Worm (Caenorhabditis elegans) whole organism, young adult: ENCODE data around the gene wdr-46.

ENCODE experiments used
- B0035.1 ChIP-seq: sonication (generic microtip); optimal IDR thresholded peaks from 2 replicates; lab custom pipeline; 2016; ENCODE audit warnings: missing genetic modification characterization, mild to moderate bottlenecking, missing compliant biosample characterization, missing genotype, missing genetic modification reagents
- B0336.3 ChIP-seq: fragments of 200-800 bp; sonication (Bioruptor generic); IDR thresholded peaks from 2 replicates; pipeline ENCODE4 v1.3.6; 2022; ENCODE audit warnings: missing genetic modification characterization, missing compliant biosample characterization
- D2030.7 ChIP-seq: fragments of 200-800 bp; sonication (Bioruptor generic); IDR thresholded peaks from 2 replicates; pipeline ENCODE4 v1.3.6; 2022; ENCODE audit warnings: missing genetic modification reagents, missing genetic modification characterization, missing compliant biosample characterization
- F10E7.11 ChIP-seq: sonication (generic microtip); optimal IDR thresholded peaks from 2 replicates; lab custom pipeline; 2017; ENCODE audit warnings: mild to moderate bottlenecking, missing genetic modification characterization, moderate library complexity, missing compliant biosample characterization
- F33H1.4 ChIP-seq: fragments of 200-800 bp; sonication (Bioruptor generic); IDR thresholded peaks from 2 replicates; pipeline ENCODE4 v1.3.6; 2022; ENCODE audit warnings: missing genetic modification reagents, missing genetic modification characterization, missing compliant biosample characterization
- F39B2.1 ChIP-seq: fragments of 200-800 bp; sonication (Bioruptor generic); IDR thresholded peaks from 2 replicates; pipeline ENCODE4 v1.3.6; 2022; ENCODE audit warnings: missing genetic modification reagents, missing genetic modification characterization, missing compliant biosample characterization
- F49E8.2 ChIP-seq: sonication (generic microtip); optimal IDR thresholded peaks from 3 replicates; lab custom pipeline; 2017; ENCODE audit warnings: missing genetic modification characterization, mild to moderate bottlenecking, missing compliant biosample characterization, antibody characterized with exemption, moderate library complexity; ENCODE audit not compliant: insufficient read depth
- F55B11.4 ChIP-seq: sonication (generic microtip); optimal IDR thresholded peaks from 2 replicates; lab custom pipeline; 2016; ENCODE audit warnings: missing compliant biosample characterization, missing genetic modification characterization, borderline replicate concordance; ENCODE audit not compliant: insufficient read depth
- F57C9.4 ChIP-seq: sonication (generic microtip); optimal IDR thresholded peaks from 2 replicates; lab custom pipeline; 2017; ENCODE audit warnings: mild to moderate bottlenecking, missing genetic modification characterization, missing compliant biosample characterization
- K12H6.12 ChIP-seq: fragments of 200-800 bp; sonication (Bioruptor generic); optimal IDR thresholded peaks from 2 replicates; lab custom pipeline; 2018; ENCODE audit warnings: mild to moderate bottlenecking, missing genetic modification characterization, missing compliant biosample characterization
- T26A5.8 ChIP-seq: sonication (generic microtip); optimal IDR thresholded peaks from 2 replicates; lab custom pipeline; 2016; ENCODE audit warnings: missing genetic modification characterization, missing compliant biosample characterization
- Y56A3A.18 ChIP-seq: fragments of 200-800 bp; sonication (Bioruptor generic); IDR thresholded peaks from 2 replicates; pipeline ENCODE4 v1.3.6; 2022; ENCODE audit warnings: missing genetic modification reagents, missing genetic modification characterization, missing compliant biosample characterization
- Y95B8A.8 ChIP-seq: fragments of 200-800 bp; sonication (Bioruptor generic); IDR thresholded peaks from 2 replicates; pipeline ENCODE4 v1.3.6; 2022; ENCODE audit warnings: missing genetic modification reagents, missing genetic modification characterization, missing compliant biosample characterization
- akir-1 ChIP-seq: fragments of 200-800 bp; sonication (Bioruptor generic); optimal IDR thresholded peaks from 2 replicates; lab custom pipeline; 2018; ENCODE audit warnings: mild to moderate bottlenecking, missing genetic modification characterization, moderate library complexity, missing compliant biosample characterization
- athp-1 ChIP-seq: sonication (generic microtip); optimal IDR thresholded peaks from 2 replicates; lab custom pipeline; 2017; ENCODE audit warnings: mild to moderate bottlenecking, missing genetic modification characterization, missing compliant biosample characterization
- attf-3 ChIP-seq: fragments of 200-800 bp; sonication (Bioruptor generic); conservative IDR thresholded peaks from 2 replicates; pipeline ENCODE4 v1.3.6; 2022; ENCODE audit warnings: missing genetic modification reagents, missing genetic modification characterization, missing compliant biosample characterization
- bed-1 ChIP-seq: fragments of 200-800 bp; sonication (Bioruptor generic); IDR thresholded peaks from 2 replicates; pipeline ENCODE4 v1.3.6; 2022; ENCODE audit warnings: missing genetic modification reagents, missing genetic modification characterization, missing compliant biosample characterization
- cebp-2 ChIP-seq: fragments of 200-800 bp; sonication (Bioruptor generic); IDR thresholded peaks from 2 replicates; pipeline ENCODE4 v1.3.6; 2022; ENCODE audit warnings: missing genetic modification characterization, missing compliant biosample characterization
- ceh-27 ChIP-seq: fragments of 200-800 bp; sonication (Bioruptor generic); optimal IDR thresholded peaks from 2 replicates; lab custom pipeline; 2018; ENCODE audit warnings: mild to moderate bottlenecking, missing genetic modification characterization, moderate library complexity, missing compliant biosample characterization
- ceh-40 ChIP-seq: fragments of 200-800 bp; sonication (Bioruptor generic); IDR thresholded peaks from 2 replicates; pipeline ENCODE4 v1.3.6; 2022; ENCODE audit warnings: missing genetic modification characterization, missing compliant biosample characterization
- ceh-91 ChIP-seq: fragments of 200-800 bp; sonication (Bioruptor generic); IDR thresholded peaks from 2 replicates; pipeline ENCODE4 v1.3.6; 2022; ENCODE audit warnings: missing genetic modification reagents, missing genetic modification characterization, missing compliant biosample characterization
- dpff-1 ChIP-seq: sonication (generic microtip); optimal IDR thresholded peaks from 2 replicates; lab custom pipeline; 2017; ENCODE audit warnings: mild to moderate bottlenecking, missing genetic modification characterization, missing compliant biosample characterization
- efl-1 ChIP-seq: fragments of 150-350 bp; optimal IDR thresholded peaks from 2 replicates; lab custom pipeline; 2014; ENCODE audit warnings: missing biosample characterization, missing genetic modification reagents, missing genetic modification characterization
- egrh-3 ChIP-seq: fragments of 200-800 bp; sonication (Bioruptor generic); IDR thresholded peaks from 2 replicates; pipeline ENCODE4 v1.3.6; 2022; ENCODE audit warnings: missing genetic modification reagents, missing genetic modification characterization, missing compliant biosample characterization
- ets-4 ChIP-seq: fragments of 200-800 bp; sonication (Bioruptor generic); optimal IDR thresholded peaks from 2 replicates; lab custom pipeline; 2018; ENCODE audit warnings: mild to moderate bottlenecking, missing genetic modification characterization, missing compliant biosample characterization
- hlh-12 ChIP-seq: sonication (generic microtip); optimal IDR thresholded peaks from 2 replicates; lab custom pipeline; 2016; ENCODE audit warnings: missing genetic modification characterization, missing compliant biosample characterization
- hlh-26 ChIP-seq: fragments of 200-800 bp; sonication (Bioruptor generic); conservative IDR thresholded peaks from 2 replicates; pipeline ENCODE4 v1.3.6; 2022; ENCODE audit warnings: missing genetic modification reagents, missing genetic modification characterization, missing compliant biosample characterization
- hmg-1.2 ChIP-seq: fragments of 200-800 bp; sonication (Bioruptor generic); IDR thresholded peaks from 2 replicates; pipeline ENCODE4 v1.3.6; 2022; ENCODE audit warnings: missing genetic modification reagents, missing genetic modification characterization, missing compliant biosample characterization
- lin-40 ChIP-seq: sonication (generic microtip); optimal IDR thresholded peaks from 2 replicates; lab custom pipeline; 2016; ENCODE audit warnings: missing genetic modification characterization, mild to moderate bottlenecking, missing compliant biosample characterization, missing genotype, missing genetic modification reagents
- lir-1 ChIP-seq: fragments of 200-800 bp; sonication (Bioruptor generic); conservative IDR thresholded peaks from 2 replicates; pipeline ENCODE4 v1.3.6; 2022; ENCODE audit warnings: missing genetic modification reagents, missing genetic modification characterization, missing compliant biosample characterization
- madf-6 ChIP-seq: fragments of 200-800 bp; sonication (Bioruptor generic); IDR thresholded peaks from 2 replicates; pipeline ENCODE4 v1.3.6; 2022; ENCODE audit warnings: missing genetic modification reagents, missing genetic modification characterization, missing compliant biosample characterization
- mel-28 ChIP-seq: sonication (generic microtip); optimal IDR thresholded peaks from 2 replicates; lab custom pipeline; 2016; ENCODE audit warnings: borderline replicate concordance, mild to moderate bottlenecking, missing genetic modification characterization, missing compliant biosample characterization
- mxl-1 ChIP-seq: sonication (generic microtip); optimal IDR thresholded peaks from 2 replicates; lab custom pipeline; 2016; ENCODE audit warnings: missing genetic modification characterization, missing compliant biosample characterization
- nhr-80 ChIP-seq: sonication (generic microtip); optimal IDR thresholded peaks from 2 replicates; lab custom pipeline; 2016; ENCODE audit warnings: missing genetic modification characterization, missing compliant biosample characterization
- pha-4 ChIP-seq: fragments of 150-350 bp; sonication (generic microtip); optimal IDR thresholded peaks from 2 replicates; lab custom pipeline; 2014; ENCODE audit warnings: missing biosample characterization, missing genetic modification reagents, missing genetic modification characterization
- rec-8 ChIP-seq, 2 experiments: sonication (generic microtip); optimal IDR thresholded peaks; 2 replicates each; lab custom pipeline; 2016; ENCODE audit warnings: mild to moderate bottlenecking in 2 of 2, missing genetic modification characterization in 2 of 2, missing genetic modification reagents in 2 of 2, missing genotype in 2 of 2, missing biosample characterization in 1 of 2, missing compliant biosample characterization in 1 of 2, moderate library complexity in 1 of 2
- repo-1 ChIP-seq: sonication (generic microtip); optimal IDR thresholded peaks from 2 replicates; lab custom pipeline; 2017; ENCODE audit warnings: mild to moderate bottlenecking, missing genetic modification characterization, missing compliant biosample characterization
- snpc-1.3 ChIP-seq: sonication (generic microtip); optimal IDR thresholded peaks from 2 replicates; lab custom pipeline; 2017; ENCODE audit warnings: missing genetic modification characterization, mild to moderate bottlenecking, missing compliant biosample characterization, antibody characterized with exemption, moderate library complexity, missing genotype, missing genetic modification reagents; ENCODE audit not compliant: insufficient read depth
- snpc-4 ChIP-seq, 5 experiments: fragments of 150-350 bp in 1 of 5; sonication (generic microtip) in 4 of 5; optimal IDR thresholded peaks; 2 replicates each; lab custom pipeline; 2014 to 2018; ENCODE audit warnings: missing genetic modification characterization in 5 of 5, missing biosample characterization in 3 of 5, antibody characterized with exemption in 2 of 5, mild to moderate bottlenecking in 2 of 5, missing compliant biosample characterization in 2 of 5, missing genotype in 2 of 5, moderate library complexity in 2 of 5, missing genetic modification reagents in 1 of 5
- tlf-1 ChIP-seq: fragments of 200-800 bp; sonication (Bioruptor generic); optimal IDR thresholded peaks from 2 replicates; lab custom pipeline; 2018; ENCODE audit warnings: mild to moderate bottlenecking, missing genetic modification characterization, missing compliant biosample characterization
- unc-130 ChIP-seq: sonication (generic microtip); optimal IDR thresholded peaks from 2 replicates; lab custom pipeline; 2016; ENCODE audit warnings: missing genetic modification reagents, missing genetic modification characterization, missing compliant biosample characterization
- ztf-22 ChIP-seq: fragments of 200-800 bp; sonication (Bioruptor generic); optimal IDR thresholded peaks from 2 replicates; lab custom pipeline; 2018; ENCODE audit warnings: mild to moderate bottlenecking, missing genetic modification characterization, moderate library complexity, missing compliant biosample characterization
- ztf-26 ChIP-seq: sonication (generic microtip); optimal IDR thresholded peaks from 2 replicates; lab custom pipeline; 2017; ENCODE audit warnings: missing genetic modification characterization, missing compliant biosample characterization
- ztf-28 ChIP-seq: fragments of 200-800 bp; sonication (Bioruptor generic); IDR thresholded peaks from 2 replicates; pipeline ENCODE4 v1.3.6; 2022; ENCODE audit warnings: missing genetic modification reagents, missing genetic modification characterization, missing compliant biosample characterization

wdr-46 gene

DNA sequence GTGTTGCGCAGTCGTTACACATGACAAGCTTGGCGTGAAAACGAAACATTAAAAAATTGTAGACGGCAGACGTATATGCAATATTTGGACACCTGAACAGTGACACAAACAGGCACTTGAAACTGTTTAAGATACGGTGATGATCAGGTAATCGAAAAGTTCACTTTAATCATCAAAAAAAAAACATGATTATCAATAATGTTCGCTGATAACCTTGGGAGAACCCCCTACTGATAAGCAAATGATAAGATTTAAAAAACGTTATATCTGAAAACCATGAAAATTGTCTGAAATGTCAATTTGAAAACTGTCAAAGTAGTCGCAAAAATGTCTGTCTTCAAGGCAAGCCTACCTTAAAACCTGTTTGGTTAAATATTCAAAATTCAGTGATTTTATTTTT is 27.9 kb downstream of the wdr-46 start (continued):
- TF ChIP-seq mxl-1 (tag; lab: Kevin White, UChicago) = no peak
- peak; percentile 19 for TF ChIP-seq lin-40
- no peak for TF ChIP-seq snpc-4 (GFP tag; optimal IDR thresholded peaks at IDR 0.05; lab: Kevin White, UChicago)
- no peak for TF ChIP-seq snpc-4 (tag; optimal IDR thresholded peaks at IDR 0.05; lab: Kevin White, UChicago)
- no peak for TF ChIP-seq pha-4 (tag; lab: Kevin White, UChicago)
- no peak for TF ChIP-seq hlh-26 (GFP tag; lab: Robert Waterston, UW)
- TF ChIP-seq nhr-80 (tag; lab: Kevin White, UChicago) = peak; percentile 93
- no peak for TF ChIP-seq ztf-28 (GFP tag; lab: Robert Waterston, UW)
- TF ChIP-seq attf-3 (GFP tag; lab: Robert Waterston, UW) = no peak
- TF ChIP-seq ceh-27 (GFP tag; lab: Kevin White, UChicago) = no peak
- no peak for TF ChIP-seq B0035.1 (tag; lab: Kevin White, UChicago)
- no peak for TF ChIP-seq athp-1 (tag; lab: Kevin White, UChicago)
- TF ChIP-seq rec-8 (tag; optimal IDR thresholded peaks at IDR 0.05; lab: Kevin White, UChicago) = no peak
- TF ChIP-seq ztf-22 (GFP tag; lab: Kevin White, UChicago) = no peak
- TF ChIP-seq hmg-1.2 (GFP tag; lab: Robert Waterston, UW) = no peak
- TF ChIP-seq madf-6 = no peak

DNA sequence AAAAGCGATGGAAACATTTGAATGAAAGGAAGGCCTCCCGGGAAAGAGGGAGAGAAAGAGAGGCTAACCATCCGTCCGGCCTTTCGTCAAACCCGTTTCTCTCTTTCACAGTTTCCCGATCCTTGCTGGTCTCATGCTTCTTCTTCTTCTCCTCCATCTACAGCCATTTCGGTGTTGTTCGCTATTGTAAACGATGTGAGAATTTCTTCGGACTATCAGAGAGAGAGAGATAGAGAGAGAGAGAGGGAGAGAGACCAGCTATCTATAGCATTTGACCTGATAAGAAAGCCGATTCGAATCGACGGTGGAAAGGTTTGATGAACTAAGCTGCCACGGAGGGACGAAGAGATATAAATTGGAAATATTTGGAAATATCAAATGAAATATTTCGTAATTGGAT is 31.4 kb downstream of the wdr-46 start:
- TF ChIP-seq egrh-3 (GFP tag; lab: Robert Waterston, UW) (no peak), tlf-1 (GFP tag; lab: Kevin White, UChicago) (no peak), unc-130 (GFP tag; lab: Kevin White, UChicago) (no peak), athp-1 (tag; lab: Kevin White, UChicago) (no peak), B0336.3 (no peak), hlh-12 (tag; lab: Kevin White, UChicago) (no peak), akir-1 (GFP tag; lab: Kevin White, UChicago) (no peak), ceh-91 (no peak), K12H6.12 (tag; lab: Kevin White, UChicago) (no peak), F57C9.4 (tag; lab: Kevin White, UChicago) (no peak), F33H1.4 (GFP tag; lab: Robert Waterston, UW) (no peak), ztf-28 (GFP tag; lab: Robert Waterston, UW) (no peak), Y56A3A.18 (no peak), Y95B8A.8 (GFP tag; lab: Robert Waterston, UW) (no peak), cebp-2 (GFP tag; lab: Robert Waterston, UW) (no peak), F39B2.1 (GFP tag; lab: Robert Waterston, UW) (no peak), F55B11.4 (tag; lab: Kevin White, UChicago) (no peak), ztf-26 (tag; lab: Kevin White, UChicago) (no peak), ets-4 (GFP tag; lab: Kevin White, UChicago) (no peak), mel-28 (tag; lab: Kevin White, UChicago) (no peak)

DNA sequence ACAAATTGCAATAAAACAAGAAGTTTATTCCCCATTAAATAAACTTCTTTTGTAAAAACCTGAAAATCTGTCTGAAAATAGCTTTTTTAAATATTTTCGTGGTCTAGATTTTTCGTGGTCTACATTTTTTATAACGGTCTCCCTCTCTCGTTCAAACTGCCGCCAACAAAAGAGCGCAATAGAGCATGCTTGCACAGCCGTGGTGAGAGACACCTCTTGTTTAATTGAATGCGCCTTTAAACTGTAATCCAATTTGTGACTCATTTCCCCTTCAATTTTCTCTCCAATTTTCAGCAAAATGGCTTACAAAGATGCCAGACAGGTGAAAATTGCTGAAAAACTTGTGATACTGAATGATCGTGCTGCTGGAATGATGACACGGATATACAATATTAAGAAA is 32.1 kb downstream of the wdr-46 start, which contains the start of gene gex-3:
Gene gex-3 (plus strand): TSS at position 295 of the 400 bp plus-strand sequence.
- TF ChIP-seq F49E8.2 (tag; lab: Kevin White, UChicago) (peak; percentile 31), K12H6.12 (tag; lab: Kevin White, UChicago) (peak; percentile 28), snpc-4 (GFP tag; optimal IDR thresholded peaks at IDR 0.05; lab: Kevin White, UChicago) (peak; percentile 34), snpc-4 (tag; optimal IDR thresholded peaks at IDR 0.05; lab: Kevin White, UChicago) (peak in 3 of 4 experiments; percentile 62 to 73 (median 64)), ztf-28 (GFP tag; lab: Robert Waterston, UW) (0 out of 2 replicates have a peak, but pooled peaks have one; percentile 56), F10E7.11 (no peak), dpff-1 (tag; lab: Kevin White, UChicago) (no peak), lir-1 (GFP tag; lab: Robert Waterston, UW) (peak; percentile 65; the same call in 1 of the 2 replicates), F55B11.4 (tag; lab: Kevin White, UChicago) (no peak), bed-1 (no peak), efl-1 (peak; percentile 95), hlh-26 (GFP tag; lab: Robert Waterston, UW) (no peak), repo-1 (tag; lab: Kevin White, UChicago) (no peak), ceh-40 (GFP tag; lab: Robert Waterston, UW) (no peak), T26A5.8 (tag; lab: Kevin White, UChicago) (no peak), ztf-26 (tag; lab: Kevin White, UChicago) (no peak), F33H1.4 (GFP tag; lab: Robert Waterston, UW) (peak; percentile 91), D2030.7 (peak; percentile 78), snpc-1.3 (tag; lab: Kevin White, UChicago) (peak; percentile 30)
